Worm (Caenorhabditis elegans) whole organism, L1 larva: ENCODE data around the gene ilys-6.

Experiments
- C04F5.9 ChIP-seq: sonication (generic microtip); optimal IDR thresholded peaks from 2 replicates; lab custom pipeline; 2016; ENCODE audit warnings: missing genetic modification characterization, missing compliant biosample characterization
- C34B4.2 ChIP-seq: sonication (generic microtip); optimal IDR thresholded peaks from 2 replicates; lab custom pipeline; 2017; ENCODE audit warnings: mild to moderate bottlenecking, missing genetic modification characterization, missing compliant biosample characterization
- Y116A8C.19 ChIP-seq: sonication (generic microtip); optimal IDR thresholded peaks from 2 replicates; lab custom pipeline; 2016; ENCODE audit warnings: missing compliant biosample characterization, missing genetic modification characterization, borderline replicate concordance
- ama-1 ChIP-seq: fragments of 150-350 bp; optimal IDR thresholded peaks from 2 replicates; lab custom pipeline; 2014
- ceh-63 ChIP-seq: fragments of 200-800 bp; sonication (Bioruptor generic); optimal IDR thresholded peaks from 2 replicates; lab custom pipeline; 2018; ENCODE audit warnings: mild to moderate bottlenecking, missing genetic modification characterization, missing compliant biosample characterization
- ceh-8 ChIP-seq: fragments of 200-800 bp; sonication (Bioruptor generic); optimal IDR thresholded peaks from 2 replicates; lab custom pipeline; 2018; ENCODE audit warnings: mild to moderate bottlenecking, missing genetic modification characterization, moderate library complexity, missing compliant biosample characterization
- ceh-82 ChIP-seq, 3 experiments: fragments of 150-350 bp in 1 of 3; sonication (generic microtip) in 2 of 3; optimal IDR thresholded peaks; 2 replicates each; lab custom pipeline; 2014 to 2017; ENCODE audit warnings: missing biosample characterization in 3 of 3, missing genetic modification characterization in 3 of 3
- ceh-90 ChIP-seq: sonication (generic microtip); optimal IDR thresholded peaks from 2 replicates; lab custom pipeline; 2016; ENCODE audit warnings: missing genetic modification characterization, missing compliant biosample characterization
- ces-1 ChIP-seq: fragments of 150-350 bp; optimal IDR thresholded peaks from 2 replicates; lab custom pipeline; 2014; ENCODE audit warnings: missing biosample characterization, missing genetic modification reagents, missing genetic modification characterization
- dpl-1 ChIP-seq, 3 experiments: fragments of 150-350 bp in 2 of 3; sonication (generic microtip) in 1 of 3; optimal IDR thresholded peaks; 2 replicates each; lab custom pipeline; 2014 to 2017; ENCODE audit warnings: missing biosample characterization in 3 of 3, missing genetic modification characterization in 3 of 3, missing genetic modification reagents in 3 of 3
- dsc-1 ChIP-seq: sonication (generic microtip); optimal IDR thresholded peaks from 2 replicates; lab custom pipeline; 2016; ENCODE audit warnings: mild to moderate bottlenecking, missing genetic modification characterization, missing compliant biosample characterization
- efl-1 ChIP-seq, 4 experiments: fragments of 150-350 bp; optimal IDR thresholded peaks in 3 of 4; peaks in 1 of 4; 1 replicate in 1 of 4; 2 replicates in 3 of 4; lab custom pipeline; 2014; ENCODE audit warnings: missing biosample characterization in 2 of 4, missing genetic modification characterization in 2 of 4, missing genetic modification reagents in 2 of 4
- elt-2 ChIP-seq: sonication (generic microtip); optimal IDR thresholded peaks from 2 replicates; lab custom pipeline; 2016; ENCODE audit warnings: missing genetic modification characterization, mild to moderate bottlenecking, inconsistent platforms, missing compliant biosample characterization, missing genetic modification reagents
- ets-5 ChIP-seq: fragments of 200-800 bp; sonication (Bioruptor generic); IDR thresholded peaks from 2 replicates; pipeline ENCODE4 v1.3.6; 2022; ENCODE audit warnings: missing genetic modification characterization, missing compliant biosample characterization
- fos-1 ChIP-seq: fragments of 150-350 bp; optimal IDR thresholded peaks from 2 replicates; lab custom pipeline; 2014; ENCODE audit warnings: missing biosample characterization, missing genetic modification characterization
- grh-1 ChIP-seq: fragments of 200-800 bp; sonication (Bioruptor generic); IDR thresholded peaks from 2 replicates; pipeline ENCODE4 v1.3.6; 2022; ENCODE audit warnings: missing genetic modification reagents, missing genetic modification characterization, missing compliant biosample characterization
- hlh-17 ChIP-seq: fragments of 200-800 bp; sonication (Bioruptor generic); optimal IDR thresholded peaks from 2 replicates; lab custom pipeline; 2018; ENCODE audit warnings: missing genetic modification characterization, mild to moderate bottlenecking, missing compliant biosample characterization, moderate library complexity, borderline replicate concordance
- hlh-4 ChIP-seq: sonication (generic microtip); optimal IDR thresholded peaks from 2 replicates; lab custom pipeline; 2016; ENCODE audit warnings: mild to moderate bottlenecking, missing genetic modification characterization, missing compliant biosample characterization
- hpl-2 ChIP-seq: fragments of 150-350 bp; optimal IDR thresholded peaks from 2 replicates; lab custom pipeline; 2014; ENCODE audit warnings: missing biosample characterization, missing genetic modification reagents, missing genetic modification characterization
- isw-1 ChIP-seq: fragments of 200-800 bp; sonication (Bioruptor generic); IDR thresholded peaks from 2 replicates; pipeline ENCODE4 v1.3.6; 2022; ENCODE audit warnings: missing genetic modification characterization, missing compliant biosample characterization
- lin-13 ChIP-seq: fragments of 150-350 bp; optimal IDR thresholded peaks from 2 replicates; lab custom pipeline; 2014; ENCODE audit warnings: missing biosample characterization, missing genetic modification reagents, missing genetic modification characterization
- lin-14 ChIP-seq: fragments of 200-800 bp; sonication (Bioruptor generic); optimal IDR thresholded peaks from 2 replicates; lab custom pipeline; 2018; ENCODE audit warnings: mild to moderate bottlenecking, missing genetic modification characterization, moderate library complexity, missing compliant biosample characterization
- lin-15B ChIP-seq: fragments of 150-350 bp; sonication (generic microtip); optimal IDR thresholded peaks from 3 replicates; lab custom pipeline; 2014; ENCODE audit warnings: missing biosample characterization, missing genetic modification characterization
- lin-35 ChIP-seq, 2 experiments: fragments of 150-350 bp; optimal IDR thresholded peaks; 2 replicates each; lab custom pipeline; 2014; ENCODE audit warnings: missing biosample characterization in 2 of 2, missing genetic modification characterization in 2 of 2, missing genetic modification reagents in 2 of 2
- lir-3 ChIP-seq: sonication (generic microtip); optimal IDR thresholded peaks from 2 replicates; lab custom pipeline; 2016; ENCODE audit warnings: mild to moderate bottlenecking, missing genetic modification characterization, moderate library complexity, missing compliant biosample characterization; ENCODE audit not compliant: poor library complexity
- lsy-2 ChIP-seq, 2 experiments: fragments of 150-350 bp; optimal IDR thresholded peaks; 2 replicates each; lab custom pipeline; 2014; ENCODE audit warnings: missing biosample characterization in 2 of 2, missing genetic modification characterization in 2 of 2
- mab-9 ChIP-seq: fragments of 200-800 bp; sonication (Bioruptor generic); IDR thresholded peaks from 2 replicates; pipeline ENCODE4 v1.3.6; 2022; ENCODE audit warnings: missing genetic modification reagents, missing genetic modification characterization, missing compliant biosample characterization
- mdl-1 ChIP-seq, 2 experiments: fragments of 150-350 bp; optimal IDR thresholded peaks; 2 replicates each; lab custom pipeline; 2014 to 2017; ENCODE audit warnings: missing biosample characterization in 2 of 2, missing genetic modification characterization in 2 of 2, inconsistent platforms in 1 of 2
- mef-2 ChIP-seq: fragments of 150-350 bp; optimal IDR thresholded peaks from 2 replicates; lab custom pipeline; 2014; ENCODE audit warnings: missing biosample characterization, missing genetic modification characterization
- nhr-12 ChIP-seq: sonication (generic microtip); optimal IDR thresholded peaks from 2 replicates; lab custom pipeline; 2017; ENCODE audit warnings: missing biosample characterization, missing genetic modification characterization
- nhr-28 ChIP-seq: fragments of 150-350 bp; optimal IDR thresholded peaks from 2 replicates; lab custom pipeline; 2014; ENCODE audit warnings: missing biosample characterization, missing genetic modification characterization
- nhr-47 ChIP-seq: sonication (generic microtip); optimal IDR thresholded peaks from 2 replicates; lab custom pipeline; 2016; ENCODE audit warnings: mild to moderate bottlenecking, missing genetic modification characterization, moderate library complexity, missing compliant biosample characterization
- nhr-71 ChIP-seq: sonication (generic microtip); optimal IDR thresholded peaks from 2 replicates; lab custom pipeline; 2016; ENCODE audit warnings: mild to moderate bottlenecking, missing genetic modification characterization, moderate library complexity, missing compliant biosample characterization
- nhr-76 ChIP-seq: sonication (generic microtip); optimal IDR thresholded peaks from 2 replicates; lab custom pipeline; 2017; ENCODE audit warnings: missing biosample characterization, missing genetic modification characterization
- nhr-77 ChIP-seq: fragments of 150-350 bp; optimal IDR thresholded peaks from 2 replicates; lab custom pipeline; 2014; ENCODE audit warnings: missing biosample characterization, missing genetic modification characterization
- nhr-85 ChIP-seq: sonication (generic microtip); peaks from one replicate; lab custom pipeline; 2016; ENCODE audit warnings: missing genetic modification characterization, inconsistent platforms, missing compliant biosample characterization
- pag-3 ChIP-seq: sonication (generic microtip); optimal IDR thresholded peaks from 2 replicates; lab custom pipeline; 2017; ENCODE audit warnings: missing genetic modification characterization, mild to moderate bottlenecking, missing compliant biosample characterization, antibody characterized with exemption, borderline replicate concordance; ENCODE audit not compliant: insufficient read depth
- rnt-1 ChIP-seq: sonication (generic microtip); optimal IDR thresholded peaks from 2 replicates; lab custom pipeline; 2016; ENCODE audit warnings: mild to moderate bottlenecking, missing genetic modification characterization, moderate library complexity, missing compliant biosample characterization
- skn-1 ChIP-seq: fragments of 150-350 bp; optimal IDR thresholded peaks from 2 replicates; lab custom pipeline; 2014; ENCODE audit warnings: missing biosample characterization, missing genetic modification characterization
- snpc-4 ChIP-seq: fragments of 150-350 bp; optimal IDR thresholded peaks from 2 replicates; lab custom pipeline; 2014; ENCODE audit warnings: missing biosample characterization, missing genetic modification characterization
- snu-23 ChIP-seq: sonication (generic microtip); optimal IDR thresholded peaks from 2 replicates; lab custom pipeline; 2016; ENCODE audit warnings: missing genetic modification characterization, missing compliant biosample characterization
- sup-37 ChIP-seq: fragments of 200-800 bp; sonication (Bioruptor generic); optimal IDR thresholded peaks from 2 replicates; lab custom pipeline; 2018; ENCODE audit warnings: mild to moderate bottlenecking, missing genetic modification characterization, missing compliant biosample characterization
- swsn-7 ChIP-seq: sonication (generic microtip); optimal IDR thresholded peaks from 2 replicates; lab custom pipeline; 2016; ENCODE audit warnings: missing genetic modification characterization, missing compliant biosample characterization
- tlp-1 ChIP-seq: fragments of 150-350 bp; optimal IDR thresholded peaks from 2 replicates; lab custom pipeline; 2014; ENCODE audit warnings: missing biosample characterization, missing genetic modification characterization
- unc-98 ChIP-seq: fragments of 200-800 bp; sonication (Bioruptor generic); IDR thresholded peaks from 2 replicates; pipeline ENCODE4 v1.3.6; 2022; ENCODE audit warnings: missing genetic modification characterization, missing compliant biosample characterization
- vab-15 ChIP-seq: sonication (generic microtip); optimal IDR thresholded peaks from 2 replicates; lab custom pipeline; 2017; ENCODE audit warnings: missing genotype, mild to moderate bottlenecking, missing genetic modification characterization, missing compliant biosample characterization
- zag-1 ChIP-seq: fragments of 150-350 bp; optimal IDR thresholded peaks from 2 replicates; lab custom pipeline; 2014; ENCODE audit warnings: missing biosample characterization, missing genetic modification characterization

The ilys-6 gene

ce11 chrIV:4028177-4028576, 35.3 kb downstream of the ilys-6 start (continued):
- TF ChIP-seq swsn-7 (peak; percentile 65), tlp-1 (tag; lab: Kevin White, UChicago) (no peak), grh-1 (GFP tag; lab: Robert Waterston, UW) (no peak), dpl-1 (GFP tag; optimal IDR thresholded peaks at IDR 0.05; lab: Kevin White, UChicago) (peak in 2 of 3 experiments; percentile 21 to 36), ceh-90 (tag; lab: Kevin White, UChicago) (no peak), snpc-4 (tag; lab: Kevin White, UChicago) (no peak), C34B4.2 (no peak), mdl-1 (tag; optimal IDR thresholded peaks at IDR 0.05; lab: Kevin White, UChicago) (peak; percentile 16 to 75), ceh-82 (tag; optimal IDR thresholded peaks at IDR 0.05; lab: Kevin White, UChicago) (peak; percentile 30 to 72 (median 52)), hlh-17 (GFP tag; lab: Kevin White, UChicago) (no peak), lir-3 (tag; lab: Kevin White, UChicago) (no peak), zag-1 (no peak), mef-2 (tag; lab: Kevin White, UChicago) (no peak), ets-5 (GFP tag; lab: Robert Waterston, UW) (no peak), vab-15 (tag; lab: Kevin White, UChicago) (no peak), ceh-8 (GFP tag; lab: Kevin White, UChicago) (peak; percentile 37), isw-1 (GFP tag; lab: Robert Waterston, UW) (no peak), ceh-63 (GFP tag; lab: Kevin White, UChicago) (no peak), nhr-28 (tag; lab: Kevin White, UChicago) (no peak), ces-1 (GFP tag; lab: Kevin White, UChicago) (no peak), ama-1 (no peak), lin-13 (GFP tag; lab: Kevin White, UChicago) (no peak), nhr-76 (no peak), skn-1 (tag; lab: Kevin White, UChicago) (peak; percentile 35), lin-35 (GFP tag; optimal IDR thresholded peaks at IDR 0.05; lab: Kevin White, UChicago) (peak; percentile 57 to 67), nhr-47 (peak; percentile 72), nhr-85 (tag; lab: Kevin White, UChicago) (peak; percentile 92), hpl-2 (GFP tag; lab: Kevin White, UChicago) (peak; percentile 9), lsy-2 (tag; optimal IDR thresholded peaks at IDR 0.05; lab: Kevin White, UChicago) (peak; percentile 13 to 66), nhr-71 (tag; lab: Kevin White, UChicago) (peak; percentile 86), Y116A8C.19 (tag; lab: Kevin White, UChicago) (no peak), nhr-77 (tag; lab: Kevin White, UChicago) (peak; percentile 44), mab-9 (no peak), unc-98 (GFP tag; lab: Robert Waterston, UW) (no peak), hlh-4 (tag; lab: Kevin White, UChicago) (no peak), lin-15B (tag; lab: Kevin White, UChicago) (no peak), dsc-1 (tag; lab: Kevin White, UChicago) (peak; percentile 35), C04F5.9 (tag; lab: Kevin White, UChicago) (no peak), sup-37 (GFP tag; lab: Kevin White, UChicago) (no peak)

ce11 chrIV:4027106-4027888, 36.2 kb downstream of the ilys-6 start:
- TF ChIP-seq lin-15B (tag; lab: Kevin White, UChicago): no peak
- TF ChIP-seq snu-23 (GFP tag; lab: Kevin White, UChicago): peak; percentile 12
- TF ChIP-seq efl-1 (optimal IDR thresholded peaks at IDR 0.05; lab: Kevin White, UChicago): no peak
- TF ChIP-seq efl-1 (GFP tag; optimal IDR thresholded peaks at IDR 0.05 in 1 of 2; lab: Kevin White, UChicago): peak in 1 of 2 experiments; percentile 11
- TF ChIP-seq lin-14 (GFP tag; lab: Kevin White, UChicago): peak; percentile 28
- peak; percentile 79 for TF ChIP-seq nhr-85 (tag; lab: Kevin White, UChicago)
- TF ChIP-seq elt-2: peak; percentile 78
- no peak for TF ChIP-seq fos-1 (tag; lab: Kevin White, UChicago)
- TF ChIP-seq mdl-1 (tag; optimal IDR thresholded peaks at IDR 0.05; lab: Kevin White, UChicago): peak in 1 of 2 experiments; percentile 1
- TF ChIP-seq nhr-12: no peak
- TF ChIP-seq mef-2 (tag; lab: Kevin White, UChicago): no peak
- TF ChIP-seq pag-3: no peak
- peak in 1 of 2 experiments; percentile 27 for TF ChIP-seq lin-35 (GFP tag; optimal IDR thresholded peaks at IDR 0.05; lab: Kevin White, UChicago)
- peak; percentile 4 for TF ChIP-seq nhr-47
- peak; percentile 53 for TF ChIP-seq nhr-71 (tag; lab: Kevin White, UChicago)
- peak; percentile 68 for TF ChIP-seq rnt-1 (tag; lab: Kevin White, UChicago)
